Fruit fly (Drosophila melanogaster) whole organism, wandering third instar larva: Measurements from ENCODE around the gene CG15456.
"Not testable (repeated sequence)": the region's sequence is repeated elsewhere in the genome, so short reads cannot be mapped to it uniquely, and the experiment has no call there.

Experiments
- Abd-B ChIP-seq: fragments of >200 bp; optimal IDR thresholded peaks from 2 replicates; lab custom pipeline; 2017; ENCODE audit warnings: missing biosample characterization, missing genetic modification characterization
- CG32264 ChIP-seq: fragments of 200-800 bp; sonication (Bioruptor generic); optimal IDR thresholded peaks from 2 replicates; lab custom pipeline; 2016; ENCODE audit warnings: missing biosample characterization, missing genetic modification characterization
- CG9705 ChIP-seq: fragments of 200-800 bp; sonication (Bioruptor generic); optimal IDR thresholded peaks from 2 replicates; lab custom pipeline; 2018; ENCODE audit warnings: missing biosample characterization, mild to moderate bottlenecking, missing genetic modification characterization
- CrebA ChIP-seq: fragments of 200-800 bp; sonication (Bioruptor generic); optimal IDR thresholded peaks from 2 replicates; lab custom pipeline; 2016; ENCODE audit warnings: missing biosample characterization, mild to moderate bottlenecking, missing genetic modification characterization, borderline replicate concordance
- Dfd ChIP-seq: fragments of >200 bp; optimal IDR thresholded peaks from 2 replicates; lab custom pipeline; 2017; ENCODE audit warnings: missing biosample characterization, missing genetic modification characterization
- Dif ChIP-seq: fragments of 200-275, 200-300 bp; sonication (Bioruptor generic); optimal IDR thresholded peaks from 2 replicates; lab custom pipeline; 2018; ENCODE audit warnings: missing biosample characterization, missing genetic modification characterization; ENCODE audit not compliant: partially characterized antibody
- GATAd ChIP-seq: sonication (Bioruptor generic); optimal IDR thresholded peaks from 2 replicates; lab custom pipeline; 2016; ENCODE audit warnings: missing biosample characterization, missing genetic modification characterization
- Hnf4 ChIP-seq: fragments of 200-800 bp; sonication (Bioruptor generic); optimal IDR thresholded peaks from 2 replicates; lab custom pipeline; 2016; ENCODE audit warnings: missing biosample characterization, mild to moderate bottlenecking, missing genetic modification characterization
- Hr78 ChIP-seq: fragments of >200 bp; optimal IDR thresholded peaks from 2 replicates; lab custom pipeline; 2017; ENCODE audit warnings: missing biosample characterization, missing genetic modification characterization
- Jra ChIP-seq: sonication (Bioruptor generic); optimal IDR thresholded peaks from 2 replicates; lab custom pipeline; 2016; ENCODE audit warnings: missing biosample characterization, missing genetic modification characterization
- Mio ChIP-seq: sonication (Bioruptor generic); optimal IDR thresholded peaks from 2 replicates; lab custom pipeline; 2016; ENCODE audit warnings: missing biosample characterization, missing genetic modification characterization
- Myc ChIP-seq: fragments of >200 bp; optimal IDR thresholded peaks from 2 replicates; lab custom pipeline; 2017
- OdsH ChIP-seq: fragments of 200-800 bp; sonication (Bioruptor generic); optimal IDR thresholded peaks from 2 replicates; lab custom pipeline; 2016; ENCODE audit warnings: missing biosample characterization, mild to moderate bottlenecking, missing genetic modification characterization
- Sp1 ChIP-seq: fragments of 200-800 bp; sonication (Bioruptor generic); optimal IDR thresholded peaks from 3 replicates; lab custom pipeline; 2019; ENCODE audit warnings: missing biosample characterization, mild to moderate bottlenecking, missing genetic modification characterization, moderate library complexity
- Vsx2 ChIP-seq: fragments of 200-300, 225-300 bp; sonication (Bioruptor generic); optimal IDR thresholded peaks from 2 replicates; lab custom pipeline; 2018; ENCODE audit warnings: missing biosample characterization, missing genetic modification characterization; ENCODE audit not compliant: partially characterized antibody
- br ChIP-seq: fragments of 200-800 bp; sonication (Bioruptor generic); optimal IDR thresholded peaks from 2 replicates; lab custom pipeline; 2016; ENCODE audit warnings: missing biosample characterization, missing genetic modification characterization
- brk ChIP-seq: fragments of 200-800 bp; sonication (Bioruptor generic); optimal IDR thresholded peaks from 2 replicates; lab custom pipeline; 2016; ENCODE audit warnings: missing biosample characterization, mild to moderate bottlenecking, missing genetic modification characterization
- dl ChIP-seq, 2 experiments: fragments of 175-275, 200-275 bp in 1 of 2; fragments of 200-275 bp in 1 of 2; sonication (Bioruptor generic); optimal IDR thresholded peaks; lab custom pipeline; 2018; ENCODE audit warnings: mild to moderate bottlenecking in 2 of 2, missing biosample characterization in 2 of 2, missing genetic modification characterization in 2 of 2, moderate library complexity in 2 of 2; ENCODE audit not compliant: partially characterized antibody in 2 of 2, insufficient read depth in 1 of 2
- dmrt93B ChIP-seq: fragments of 200-800 bp; sonication (Bioruptor generic); optimal IDR thresholded peaks from 2 replicates; lab custom pipeline; 2018; ENCODE audit warnings: missing biosample characterization, mild to moderate bottlenecking, missing genetic modification characterization
- ey ChIP-seq: fragments of 200-800 bp; sonication (Bioruptor generic); optimal IDR thresholded peaks from 2 replicates; lab custom pipeline; 2016; ENCODE audit warnings: missing biosample characterization, missing genetic modification characterization
- fru ChIP-seq: fragments of 200-800 bp; sonication (Bioruptor generic); optimal IDR thresholded peaks from 3 replicates; lab custom pipeline; 2016; ENCODE audit warnings: missing biosample characterization, mild to moderate bottlenecking, missing genetic modification characterization
- h ChIP-seq: fragments of 200-800 bp; sonication (Bioruptor generic); optimal IDR thresholded peaks from 3 replicates; lab custom pipeline; 2016; ENCODE audit warnings: missing biosample characterization, mild to moderate bottlenecking, missing genetic modification characterization
- jim ChIP-seq: fragments of 175-275, 200-325 bp; sonication (Bioruptor generic); optimal IDR thresholded peaks from 2 replicates; lab custom pipeline; 2016; ENCODE audit warnings: missing biosample characterization, mild to moderate bottlenecking, missing genetic modification characterization
- lola ChIP-seq: fragments of >200 bp; optimal IDR thresholded peaks from 2 replicates; lab custom pipeline; 2017; ENCODE audit warnings: missing biosample characterization, missing genetic modification characterization
- pan ChIP-seq: fragments of >200 bp; optimal IDR thresholded peaks from 2 replicates; lab custom pipeline; 2017
- psq ChIP-seq: fragments of 200-800 bp; sonication (Bioruptor generic); optimal IDR thresholded peaks from 3 replicates; lab custom pipeline; 2017; ENCODE audit warnings: missing biosample characterization, mild to moderate bottlenecking, missing genetic modification characterization, moderate library complexity
- rgr ChIP-seq: fragments of 200-800 bp; sonication (Bioruptor generic); optimal IDR thresholded peaks from 3 replicates; lab custom pipeline; 2016; ENCODE audit warnings: missing biosample characterization, mild to moderate bottlenecking, missing genetic modification characterization
- sage ChIP-seq: fragments of 200-800 bp; sonication (Bioruptor generic); optimal IDR thresholded peaks from 2 replicates; lab custom pipeline; 2016; ENCODE audit warnings: missing biosample characterization, mild to moderate bottlenecking, missing genetic modification characterization
- sv ChIP-seq: fragments of 200-800 bp; sonication (Bioruptor generic); optimal IDR thresholded peaks from 3 replicates; lab custom pipeline; 2016; ENCODE audit warnings: missing biosample characterization, missing genetic modification characterization
- tai ChIP-seq: sonication (Bioruptor generic); optimal IDR thresholded peaks from 2 replicates; lab custom pipeline; 2016; ENCODE audit warnings: missing biosample characterization, missing genetic modification characterization
- usp ChIP-seq: fragments of >200 bp; optimal IDR thresholded peaks from 2 replicates; lab custom pipeline; 2017; ENCODE audit warnings: missing biosample characterization, missing genetic modification characterization
- woc ChIP-seq: sonication (Bioruptor generic); optimal IDR thresholded peaks from 2 replicates; lab custom pipeline; 2016; ENCODE audit warnings: missing biosample characterization, mild to moderate bottlenecking, missing genetic modification characterization

The CG15456 gene

DNA sequence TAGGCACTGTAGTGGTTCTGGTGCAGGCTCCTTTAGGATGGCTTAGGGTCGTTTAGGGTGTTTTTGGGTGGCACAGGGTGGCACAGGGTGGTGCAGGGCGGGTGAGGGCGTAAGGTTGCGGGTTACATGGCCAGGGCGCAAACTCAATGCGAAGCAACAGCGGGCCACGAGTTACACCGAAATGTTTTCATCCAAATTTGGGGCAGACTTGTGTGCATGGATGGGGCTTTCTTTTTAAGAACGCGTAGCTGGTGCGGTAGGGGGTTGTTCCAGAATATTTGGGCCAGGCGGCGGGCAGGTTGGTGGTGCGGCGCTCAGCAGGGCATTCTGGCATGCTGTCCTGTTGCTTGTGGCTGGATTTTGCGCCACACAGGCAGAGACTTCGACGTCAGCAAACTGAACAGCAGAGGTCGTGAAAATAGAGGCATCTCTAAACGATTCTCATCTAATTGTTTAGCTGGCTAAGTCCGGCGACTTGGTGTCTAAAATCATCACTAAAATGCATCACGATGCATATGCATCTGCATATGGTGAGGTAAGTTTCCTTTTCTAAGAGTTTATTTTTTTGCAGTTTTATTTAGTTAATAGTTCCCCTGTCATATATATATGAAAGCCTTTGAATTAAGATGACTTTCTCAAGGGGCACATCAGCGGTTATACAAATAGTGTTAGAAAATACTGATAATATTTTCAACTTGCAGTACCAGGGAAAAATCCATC, 21.2 kb upstream of the CG15456 start:
- TF ChIP-seq tai (GFP tag; lab: Kevin White, UChicago) (no peak), pan (lab: Kevin White, UChicago) (no peak), woc (GFP tag; lab: Kevin White, UChicago) (no peak), dmrt93B (GFP tag; lab: Kevin White, UChicago) (no peak), Hnf4 (no peak), Vsx2 (GFP tag; lab: Kevin White, UChicago) (no peak), jim (no peak), lola (no peak), fru (GFP tag; lab: Kevin White, UChicago) (no peak), Mio (no peak), brk (GFP tag; lab: Kevin White, UChicago) (no peak), h (GFP tag; lab: Kevin White, UChicago) (no peak), br (no peak), CG32264 (no peak), Abd-B (GFP tag; lab: Kevin White, UChicago) (no peak), Myc (lab: Kevin White, UChicago) (no peak), Jra (no peak), Dfd (GFP tag; lab: Kevin White, UChicago) (no peak), OdsH (no peak)

dm6 chrX:20446071-20446470, 19.2 kb upstream of the CG15456 start, which contains the start of gene CG42578:
Gene CG42578, plus strand, starts transcription at chrX:20446371.
- TF ChIP-seq CG9705 (GFP tag; lab: Kevin White, UChicago); Dif; dmrt93B (GFP tag; lab: Kevin White, UChicago): not testable (repeated sequence)
- TF ChIP-seq, all 38 proteins: peak for 0; not testable (repeated sequence) for 38

DNA sequence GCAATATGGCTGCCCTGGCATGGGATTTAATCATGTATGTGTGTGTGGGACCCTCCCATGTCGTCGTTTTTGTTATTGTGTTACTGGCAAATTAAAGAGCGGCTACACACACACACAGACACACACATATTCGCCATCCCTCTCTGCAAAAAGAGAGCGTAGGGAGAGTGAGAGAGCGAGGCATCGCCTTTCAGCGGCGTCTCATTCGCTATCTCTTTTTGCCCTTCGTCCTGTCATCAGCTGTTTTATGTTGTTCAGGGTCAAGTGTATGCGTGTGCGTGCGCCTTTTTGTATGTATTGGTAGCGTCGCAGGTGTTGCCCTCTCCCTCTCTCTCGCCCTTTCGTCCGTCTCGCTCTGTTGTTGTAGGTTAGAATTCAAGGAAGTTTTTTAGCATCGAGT, 10.0 kb upstream of the CG15456 start:
- no peak for TF ChIP-seq Hr78 (GFP tag; lab: Kevin White, UChicago)
- no peak for TF ChIP-seq jim
- TF ChIP-seq h (GFP tag; lab: Kevin White, UChicago): no peak
- no peak for TF ChIP-seq CG32264
- TF ChIP-seq sv: no peak
- TF ChIP-seq tai (GFP tag; lab: Kevin White, UChicago): no peak
- no peak for TF ChIP-seq dmrt93B (GFP tag; lab: Kevin White, UChicago)
- no peak for TF ChIP-seq psq (GFP tag; lab: Kevin White, UChicago)
- no peak for TF ChIP-seq Dfd (GFP tag; lab: Kevin White, UChicago)
- no peak for TF ChIP-seq sage (GFP tag; lab: Kevin White, UChicago)
- TF ChIP-seq Myc (lab: Kevin White, UChicago): no peak
- TF ChIP-seq lola: no peak
- TF ChIP-seq br: no peak
- no peak for TF ChIP-seq rgr (GFP tag; lab: Kevin White, UChicago)
- no peak for TF ChIP-seq dl (GFP tag; optimal IDR thresholded peaks at IDR 0.05; lab: Kevin White, UChicago; ENCODE audit: insufficient read depth in 1 of 2, partially characterized antibody in 2 of 2)
- TF ChIP-seq Sp1 (GFP tag; lab: Kevin White, UChicago): no peak
- TF ChIP-seq brk (GFP tag; lab: Kevin White, UChicago): no peak
- no peak for TF ChIP-seq GATAd (GFP tag; lab: Kevin White, UChicago)
- TF ChIP-seq ey (GFP tag; lab: Kevin White, UChicago): no peak
- TF ChIP-seq, all 38 proteins: peak for 0

DNA sequence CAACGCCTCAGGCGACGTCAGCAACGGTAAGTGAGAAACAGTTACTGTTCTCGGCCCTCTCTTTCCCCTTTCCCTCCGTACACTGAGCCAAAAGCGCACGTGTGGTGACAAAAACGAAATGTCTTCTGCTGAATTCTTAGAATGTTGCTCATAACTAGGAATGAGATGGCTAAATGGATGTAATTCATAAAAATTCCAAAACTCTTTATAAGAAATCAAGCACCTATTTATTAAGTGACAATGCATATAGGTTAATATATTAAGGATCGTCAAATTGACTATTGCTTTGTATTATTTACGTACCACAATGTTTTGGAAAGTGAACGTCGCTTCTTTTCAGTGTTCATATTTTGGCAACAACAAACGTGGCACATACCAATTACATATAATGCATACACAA, 7.7 kb upstream of the CG15456 start:
- TF ChIP-seq Jra: no peak
- TF ChIP-seq psq (GFP tag; lab: Kevin White, UChicago): no peak
- TF ChIP-seq usp (GFP tag; lab: Kevin White, UChicago): no peak
- no peak for TF ChIP-seq lola
- TF ChIP-seq GATAd (GFP tag; lab: Kevin White, UChicago): no peak
- no peak for TF ChIP-seq ey (GFP tag; lab: Kevin White, UChicago)
- no peak for TF ChIP-seq Myc (lab: Kevin White, UChicago)
- TF ChIP-seq woc (GFP tag; lab: Kevin White, UChicago): no peak
- no peak for TF ChIP-seq brk (GFP tag; lab: Kevin White, UChicago)
- no peak for TF ChIP-seq CrebA (GFP tag; lab: Kevin White, UChicago)
- TF ChIP-seq CG32264: no peak
- TF ChIP-seq tai (GFP tag; lab: Kevin White, UChicago): no peak
- TF ChIP-seq rgr (GFP tag; lab: Kevin White, UChicago): no peak
- TF ChIP-seq, all 38 proteins: peak for 0
